Worm (Caenorhabditis elegans): ENCODE data around the gene C27D9.2.

C27D9.2 gene

DNA sequence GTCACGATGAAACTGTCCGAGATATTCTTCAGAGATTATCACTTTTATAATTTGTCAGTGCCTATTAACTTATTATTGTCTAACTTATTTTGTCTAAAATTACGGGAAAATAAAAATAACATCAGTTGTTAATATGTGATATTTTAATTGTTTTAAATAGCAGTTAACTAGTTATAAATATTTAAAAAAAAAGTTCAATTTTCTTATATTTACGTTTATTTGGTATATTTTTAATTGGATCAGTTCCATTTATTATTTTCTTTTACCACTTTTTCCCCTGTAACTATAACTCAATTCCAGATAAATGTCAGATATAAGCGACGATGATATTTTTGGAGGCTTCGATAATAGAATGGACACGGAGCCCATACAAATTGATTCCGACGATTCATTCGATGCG, 38.8 kb upstream of the C27D9.2 start, which contains the start of gene C33F10.4:
Gene C33F10.4, plus strand, starts transcription at position 301 of the 400 bp plus-strand sequence.
- TF ChIP-seq K02D7.2 (tag; optimal IDR thresholded peaks at IDR 0.05) (no peak), ceh-45 (GFP tag; IDR thresholded peaks at IDR 0.05) (no peak), ceh-48 (tag; optimal IDR thresholded peaks at IDR 0.05) (no peak), ceh-9 (tag; optimal IDR thresholded peaks at IDR 0.05) (no peak), sdc-2 (tag; optimal IDR thresholded peaks at IDR 0.05) (no peak), hlh-15 (tag; optimal IDR thresholded peaks at IDR 0.05) (no peak), ceh-19 (GFP tag; optimal IDR thresholded peaks at IDR 0.05) (no peak), gmeb-2 (tag; optimal IDR thresholded peaks at IDR 0.05) (no peak), che-1 (tag; optimal IDR thresholded peaks at IDR 0.05) (no peak), elt-2 (tag; optimal IDR thresholded peaks at IDR 0.05) (no peak), unc-42 (tag; optimal IDR thresholded peaks at IDR 0.05) (no peak), tbx-2 (tag; optimal IDR thresholded peaks at IDR 0.05) (no peak), syd-9 (tag; optimal IDR thresholded peaks at IDR 0.05) (no peak), ama-1 (optimal IDR thresholded peaks at IDR 0.05) (no peak)

ce11 chrII:4793320-4793719, 36.7 kb upstream of the C27D9.2 start:
- TF ChIP-seq ceh-48 (tag; optimal IDR thresholded peaks at IDR 0.05) (no peak), mec-3 (tag; optimal IDR thresholded peaks at IDR 0.05; ENCODE audit: borderline replicate concordance) (no peak), odd-2 (tag; optimal IDR thresholded peaks at IDR 0.05) (no peak), ceh-14 (tag; optimal IDR thresholded peaks at IDR 0.05) (no peak), pax-1 (tag; optimal IDR thresholded peaks at IDR 0.05) (no peak), ceh-22 (tag; optimal IDR thresholded peaks at IDR 0.05) (no peak), Y22D7AL.16 (tag; optimal IDR thresholded peaks at IDR 0.05) (no peak), gmeb-2 (tag; optimal IDR thresholded peaks at IDR 0.05) (no peak), fkh-10 (GFP tag; optimal IDR thresholded peaks at IDR 0.05) (no peak)

DNA sequence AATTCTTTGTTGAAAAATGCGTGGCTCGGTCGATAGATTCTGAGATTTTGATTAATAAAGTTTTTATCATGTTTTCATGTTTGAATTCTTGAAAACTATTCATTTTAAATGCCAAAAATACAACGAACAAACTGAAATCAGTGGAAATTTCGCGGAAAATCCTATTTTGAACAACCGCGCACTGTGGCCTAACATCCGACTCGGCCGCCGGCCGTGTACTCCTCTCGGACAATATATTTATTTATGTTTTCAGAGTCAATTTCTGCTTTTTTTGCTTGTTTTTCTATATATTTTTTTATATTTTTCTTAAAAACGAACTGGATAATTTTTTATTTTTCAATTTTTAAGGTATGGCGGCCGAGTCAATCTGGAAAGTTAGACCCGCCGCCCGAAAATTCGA, 34.6 kb upstream of the C27D9.2 start, which contains the start of gene F26G1.1:
Gene F26G1.1, plus strand, starts transcription at position 347 of the 400 bp plus-strand sequence.
- TF ChIP-seq ceh-22 (tag; optimal IDR thresholded peaks at IDR 0.05) (no peak), lim-6 (tag; optimal IDR thresholded peaks at IDR 0.05) (peak; percentile 50), syd-9 (tag; optimal IDR thresholded peaks at IDR 0.05) (no peak), ceh-30 (tag; optimal IDR thresholded peaks at IDR 0.05) (no peak), ceh-24 (tag; optimal IDR thresholded peaks at IDR 0.05) (no peak), ceh-14 (tag; optimal IDR thresholded peaks at IDR 0.05) (peak; percentile 83), hlh-15 (tag; optimal IDR thresholded peaks at IDR 0.05) (no peak), nfya-1 (tag; optimal IDR thresholded peaks at IDR 0.05) (no peak), unc-42 (tag; optimal IDR thresholded peaks at IDR 0.05) (peak; percentile 10), ceh-18 (tag; optimal IDR thresholded peaks at IDR 0.05) (no peak), unc-86 (tag; optimal IDR thresholded peaks at IDR 0.05) (no peak), pros-1 (tag; optimal IDR thresholded peaks at IDR 0.05) (no peak), tbx-7 (tag; optimal IDR thresholded peaks at IDR 0.05) (peak; percentile 93), elt-4 (tag; optimal IDR thresholded peaks at IDR 0.05) (no peak), odd-2 (tag; optimal IDR thresholded peaks at IDR 0.05) (no peak), pat-9 (tag; optimal IDR thresholded peaks at IDR 0.05) (no peak), mec-3 (tag; optimal IDR thresholded peaks at IDR 0.05; ENCODE audit: borderline replicate concordance) (peak; percentile 65), unc-55 (GFP tag; optimal IDR thresholded peaks at IDR 0.05) (no peak), madf-2 (tag; optimal IDR thresholded peaks at IDR 0.05) (no peak), nhr-11 (tag; optimal IDR thresholded peaks at IDR 0.05) (no peak), sdc-2 (tag; optimal IDR thresholded peaks at IDR 0.05) (peak; percentile 48), gmeb-2 (tag; optimal IDR thresholded peaks at IDR 0.05) (peak; percentile 24), elt-2 (tag; optimal IDR thresholded peaks at IDR 0.05) (peak; percentile 97), pha-4 (tag; optimal IDR thresholded peaks at IDR 0.05) (no peak), K02D7.2 (tag; optimal IDR thresholded peaks at IDR 0.05) (no peak), hlh-8 (tag; optimal IDR thresholded peaks at IDR 0.05) (peak; percentile 90), C38D4.7 (GFP tag; optimal IDR thresholded peaks at IDR 0.05) (no peak), F13H6.1 (tag; optimal IDR thresholded peaks at IDR 0.05) (peak; percentile 63), ama-1 (optimal IDR thresholded peaks at IDR 0.05) (no peak), fkh-10 (GFP tag; optimal IDR thresholded peaks at IDR 0.05) (no peak), pha-2 (tag; optimal IDR thresholded peaks at IDR 0.05) (peak; percentile 39), T23F11.4 (GFP tag; optimal IDR thresholded peaks at IDR 0.05) (no peak), ceh-45 (GFP tag; IDR thresholded peaks at IDR 0.05) (no peak), hlh-30 (tag; optimal IDR thresholded peaks at IDR 0.05; ENCODE audit: insufficient read depth) (no peak), eyg-1 (tag; optimal IDR thresholded peaks at IDR 0.05) (no peak), rnt-1 (tag; optimal IDR thresholded peaks at IDR 0.05) (peak; percentile 12), sox-2 (GFP tag; IDR thresholded peaks at IDR 0.05) (no peak), dve-1 (tag; optimal IDR thresholded peaks at IDR 0.05) (no peak), ceh-9 (tag; optimal IDR thresholded peaks at IDR 0.05) (no peak), ceh-48 (tag; optimal IDR thresholded peaks at IDR 0.05) (no peak), ttx-3 (tag; optimal IDR thresholded peaks at IDR 0.05) (peak; percentile 58), lin-11 (tag; optimal IDR thresholded peaks at IDR 0.05) (no peak)

All from whole organism, late embryonic.